Fruit fly (Drosophila melanogaster) whole organism, prepupa: ENCODE results near the gene c-cup.

Experiments used
- Blimp-1 ChIP-seq: fragments of 200-800 bp; sonication (Bioruptor generic); optimal IDR thresholded peaks from 3 replicates; lab custom pipeline; 2017; ENCODE audit warnings: missing biosample characterization, missing genetic modification characterization, mild to moderate bottlenecking, moderate library complexity, missing genetic modification reagents
- CG10631 ChIP-seq: fragments of 200-800 bp; sonication (Bioruptor generic); optimal IDR thresholded peaks from 2 replicates; lab custom pipeline; 2016; ENCODE audit warnings: missing biosample characterization, missing genetic modification characterization
- CG10669 ChIP-seq: fragments of 200-800 bp; sonication (Bioruptor generic); optimal IDR thresholded peaks from 3 replicates; lab custom pipeline; 2018; ENCODE audit warnings: missing biosample characterization, mild to moderate bottlenecking, missing genetic modification characterization, moderate library complexity
- CG11762 ChIP-seq: fragments of 200-800 bp; sonication (Bioruptor generic); optimal IDR thresholded peaks from 3 replicates; lab custom pipeline; 2016; ENCODE audit warnings: missing biosample characterization, missing genetic modification characterization; ENCODE audit not compliant: insufficient read depth
- CG11902 ChIP-seq: fragments of 200-800 bp; sonication (Bioruptor generic); optimal IDR thresholded peaks from 3 replicates; lab custom pipeline; 2016; ENCODE audit warnings: missing biosample characterization, missing genetic modification characterization
- CG1621 ChIP-seq: fragments of 200-800 bp; sonication (Bioruptor generic); optimal IDR thresholded peaks from 3 replicates; lab custom pipeline; 2018; ENCODE audit warnings: missing biosample characterization, mild to moderate bottlenecking, missing genetic modification characterization
- CG16779 ChIP-seq: fragments of 200-800 bp; sonication (Bioruptor generic); optimal IDR thresholded peaks from 3 replicates; lab custom pipeline; 2017; ENCODE audit warnings: missing biosample characterization, mild to moderate bottlenecking, missing genetic modification characterization
- CG3032 ChIP-seq: fragments of 200-800 bp; optimal IDR thresholded peaks from 2 replicates; lab custom pipeline; 2019; ENCODE audit warnings: missing biosample characterization, mild to moderate bottlenecking, missing genetic modification characterization, moderate library complexity
- CG32006 ChIP-seq: fragments of 200-800 bp; sonication (Bioruptor generic); optimal IDR thresholded peaks from 3 replicates; lab custom pipeline; 2017; ENCODE audit warnings: missing biosample characterization, mild to moderate bottlenecking, missing genetic modification characterization
- CG34406 ChIP-seq: fragments of 200-800 bp; sonication (Bioruptor generic); optimal IDR thresholded peaks from 3 replicates; lab custom pipeline; 2016; ENCODE audit warnings: missing biosample characterization, missing genetic modification characterization
- CG3919 ChIP-seq: fragments of 200-800 bp; sonication (Bioruptor generic); optimal IDR thresholded peaks from 3 replicates; lab custom pipeline; 2016; ENCODE audit warnings: missing biosample characterization, missing genetic modification characterization
- CG6163 ChIP-seq: fragments of 200-800 bp; sonication (Bioruptor generic); IDR thresholded peaks from 3 replicates; pipeline ENCODE4 v1.3.6; 2022; ENCODE audit warnings: missing biosample characterization, missing genetic modification characterization
- CG6276 ChIP-seq: fragments of 200-800 bp; sonication (Bioruptor generic); optimal IDR thresholded peaks from 2 replicates; lab custom pipeline; 2017; ENCODE audit warnings: missing biosample characterization, mild to moderate bottlenecking, missing genetic modification characterization
- CG6792 ChIP-seq: fragments of 200-800 bp; sonication (Bioruptor generic); optimal IDR thresholded peaks from 3 replicates; lab custom pipeline; 2016; ENCODE audit warnings: missing biosample characterization, missing genetic modification characterization
- CG7368 ChIP-seq: fragments of 200-800 bp; sonication (Bioruptor generic); optimal IDR thresholded peaks from 3 replicates; lab custom pipeline; 2016; ENCODE audit warnings: missing biosample characterization, missing genetic modification characterization
- CG8319 ChIP-seq: fragments of 200-800 bp; sonication (Bioruptor generic); optimal IDR thresholded peaks from 3 replicates; lab custom pipeline; 2016; ENCODE audit warnings: missing biosample characterization, missing genetic modification characterization
- CG8632 ChIP-seq: fragments of 200-800 bp; sonication (Bioruptor generic); optimal IDR thresholded peaks from 3 replicates; lab custom pipeline; 2016; ENCODE audit warnings: missing biosample characterization, missing genetic modification characterization
- CG9139 ChIP-seq: fragments of 200-800 bp; sonication (Bioruptor generic); optimal IDR thresholded peaks from 3 replicates; lab custom pipeline; 2017; ENCODE audit warnings: missing biosample characterization, mild to moderate bottlenecking, missing genetic modification characterization
- Eip78C ChIP-seq: fragments of 200-800 bp; sonication (Bioruptor generic); peaks from one replicate; lab custom pipeline; 2016; ENCODE audit warnings: missing biosample characterization, missing genetic modification characterization
- Eip93F ChIP-seq: fragments of 200-800 bp; sonication (Bioruptor generic); optimal IDR thresholded peaks from 2 replicates; lab custom pipeline; 2016; ENCODE audit warnings: missing biosample characterization, mild to moderate bottlenecking, missing genetic modification characterization
- Ets21C ChIP-seq: fragments of 200-800 bp; sonication (Bioruptor generic); optimal IDR thresholded peaks from 3 replicates; lab custom pipeline; 2016; ENCODE audit warnings: missing biosample characterization, missing genetic modification characterization
- Hr39 ChIP-seq: fragments of 200-800 bp; sonication (Bioruptor generic); optimal IDR thresholded peaks from 2 replicates; lab custom pipeline; 2016; ENCODE audit warnings: missing biosample characterization, missing genetic modification characterization
- Lpt ChIP-seq: fragments of 200-800 bp; sonication (Bioruptor generic); optimal IDR thresholded peaks from 3 replicates; lab custom pipeline; 2016; ENCODE audit warnings: missing biosample characterization, missing genetic modification characterization
- Met ChIP-seq: fragments of 200-800 bp; sonication (Bioruptor generic); optimal IDR thresholded peaks from 3 replicates; lab custom pipeline; 2016; ENCODE audit warnings: missing biosample characterization, missing genetic modification characterization
- Sox102F ChIP-seq: fragments of 200-800 bp; sonication (Bioruptor generic); optimal IDR thresholded peaks from 2 replicates; lab custom pipeline; 2016; ENCODE audit warnings: missing biosample characterization, mild to moderate bottlenecking, missing genetic modification characterization
- achi ChIP-seq: fragments of 200-800 bp; sonication (Bioruptor generic); optimal IDR thresholded peaks from 3 replicates; lab custom pipeline; 2016; ENCODE audit warnings: missing biosample characterization, missing genetic modification characterization
- acj6 ChIP-seq: fragments of 200-800 bp; sonication (Bioruptor generic); optimal IDR thresholded peaks from 3 replicates; lab custom pipeline; 2016; ENCODE audit warnings: missing biosample characterization, missing genetic modification characterization
- cyc ChIP-seq: fragments of 200-800 bp; sonication (Bioruptor generic); optimal IDR thresholded peaks from 3 replicates; lab custom pipeline; 2016; ENCODE audit warnings: missing biosample characterization, missing genetic modification characterization
- dac ChIP-seq: fragments of 200-800 bp; sonication (Bioruptor generic); optimal IDR thresholded peaks from 2 replicates; lab custom pipeline; 2017; ENCODE audit warnings: missing biosample characterization, mild to moderate bottlenecking, missing genetic modification characterization
- dsx ChIP-seq: fragments of 200-800 bp; optimal IDR thresholded peaks from 3 replicates; lab custom pipeline; 2019; ENCODE audit warnings: missing biosample characterization, mild to moderate bottlenecking, missing genetic modification characterization, moderate library complexity; ENCODE audit not compliant: poor library complexity, severe bottlenecking
- eg ChIP-seq: fragments of 200-800 bp; sonication (Bioruptor generic); IDR thresholded peaks from 3 replicates; pipeline ENCODE4 v1.3.6; 2022; ENCODE audit warnings: missing biosample characterization, missing genetic modification characterization
- fd59A ChIP-seq: fragments of 200-800 bp; sonication (Bioruptor generic); optimal IDR thresholded peaks from 2 replicates; lab custom pipeline; 2017; ENCODE audit warnings: missing biosample characterization, mild to moderate bottlenecking, missing genetic modification characterization, missing genetic modification reagents
- fd85E ChIP-seq: fragments of 200-800 bp; sonication (Bioruptor generic); optimal IDR thresholded peaks from 3 replicates; lab custom pipeline; 2016; ENCODE audit warnings: missing biosample characterization, missing genetic modification characterization
- fkh ChIP-seq: fragments of 200-800 bp; sonication (Bioruptor generic); optimal IDR thresholded peaks from 3 replicates; lab custom pipeline; 2017; ENCODE audit warnings: missing biosample characterization, mild to moderate bottlenecking, missing genetic modification characterization, moderate library complexity
- net ChIP-seq: fragments of 200-800 bp; sonication (Bioruptor generic); optimal IDR thresholded peaks from 3 replicates; lab custom pipeline; 2016; ENCODE audit warnings: missing biosample characterization, missing genetic modification characterization
- pdm3 ChIP-seq: fragments of 200-800 bp; sonication (Bioruptor generic); optimal IDR thresholded peaks from 3 replicates; lab custom pipeline; 2016; ENCODE audit warnings: missing biosample characterization, missing genetic modification characterization
- salr ChIP-seq, 2 experiments: fragments of 200-800 bp; sonication (Bioruptor generic); optimal IDR thresholded peaks; 3 replicates each; lab custom pipeline; 2016 to 2018; ENCODE audit warnings: missing biosample characterization in 2 of 2, missing genetic modification characterization in 2 of 2, mild to moderate bottlenecking in 1 of 2
- spab ChIP-seq: fragments of 200-800 bp; sonication (Bioruptor generic); optimal IDR thresholded peaks from 2 replicates; lab custom pipeline; 2017; ENCODE audit warnings: missing biosample characterization, mild to moderate bottlenecking, missing genetic modification characterization, missing genetic modification reagents
- svp ChIP-seq: fragments of 200-800 bp; sonication (Bioruptor generic); peaks from one replicate; lab custom pipeline; 2016; ENCODE audit warnings: missing biosample characterization, missing genetic modification characterization
- topi ChIP-seq: fragments of 200-800 bp; sonication (Bioruptor generic); optimal IDR thresholded peaks from 3 replicates; lab custom pipeline; 2016; ENCODE audit warnings: missing biosample characterization, missing genetic modification characterization

The c-cup gene

dm6 chr2L:1823231-1823630 lies 9.1 kb downstream of the c-cup start, which contains the start of gene CG31933:
Gene CG31933, minus strand, starts transcription at chr2L:1823331.
- TF ChIP-seq spab (GFP tag; lab: Kevin White, UChicago) = no peak
- TF ChIP-seq Eip78C (GFP tag; lab: Kevin White, UChicago) = no peak
- TF ChIP-seq CG11762 (GFP tag; lab: Kevin White, UChicago) = no peak
- TF ChIP-seq CG34406 (GFP tag; lab: Kevin White, UChicago) = no peak
- TF ChIP-seq cyc (GFP tag; lab: Kevin White, UChicago) = no peak
- TF ChIP-seq Lpt (GFP tag; lab: Kevin White, UChicago) = no peak
- no peak for TF ChIP-seq Ets21C (GFP tag; lab: Kevin White, UChicago)
- TF ChIP-seq fd59A = no peak
- TF ChIP-seq fkh (GFP tag; lab: Kevin White, UChicago) = no peak
- TF ChIP-seq achi (GFP tag; lab: Kevin White, UChicago) = no peak

- no peak for TF ChIP-seq salr (GFP tag; optimal IDR thresholded peaks at IDR 0.05; lab: Kevin White, UChicago)
- TF ChIP-seq dsx (GFP tag; lab: Kevin White, UChicago) = no peak
- TF ChIP-seq Sox102F (GFP tag; lab: Kevin White, UChicago) = no peak
- no peak for TF ChIP-seq CG10631 (GFP tag; lab: Kevin White, UChicago)
- no peak for TF ChIP-seq achi (GFP tag; lab: Kevin White, UChicago)
- no peak for TF ChIP-seq fd59A
- TF ChIP-seq CG8632 (GFP tag; lab: Kevin White, UChicago) = no peak
- no peak for TF ChIP-seq Met
- TF ChIP-seq CG1621 (tag; lab: Kevin White, UChicago) = no peak
- no peak for TF ChIP-seq CG3919 (GFP tag; lab: Kevin White, UChicago)
- TF ChIP-seq acj6 (GFP tag; lab: Kevin White, UChicago) = no peak
- no peak for TF ChIP-seq Hr39
- TF ChIP-seq, all 60 proteins: peak for 0
Measured at dm6 chr2L:1794817-1795216, 37.5 kb downstream of the c-cup start, which contains the start of gene Gr22a. Gene Gr22a, minus strand, starts transcription at chr2L:1794917.

- TF ChIP-seq dac (GFP tag; lab: Kevin White, UChicago) (no peak), CG6276 (GFP tag; lab: Kevin White, UChicago) (no peak), Eip78C (GFP tag; lab: Kevin White, UChicago) (no peak), topi (no peak), Eip93F (GFP tag; lab: Kevin White, UChicago) (no peak), Ets21C (GFP tag; lab: Kevin White, UChicago) (no peak), fd59A (no peak), fkh (GFP tag; lab: Kevin White, UChicago) (no peak), fd85E (GFP tag; lab: Kevin White, UChicago) (no peak), CG3032 (no peak), CG8319 (GFP tag; lab: Kevin White, UChicago) (no peak), CG32006 (GFP tag; lab: Kevin White, UChicago) (no peak), CG16779 (tag; lab: Kevin White, UChicago) (no peak), CG3919 (GFP tag; lab: Kevin White, UChicago) (no peak), pdm3 (GFP tag; lab: Kevin White, UChicago) (no peak), CG10669 (GFP tag; lab: Kevin White, UChicago) (no peak), achi (GFP tag; lab: Kevin White, UChicago) (no peak), Blimp-1 (GFP tag; lab: Kevin White, UChicago) (no peak), CG7368 (no peak), CG6163 (GFP tag; lab: Robert Waterston, UW) (no peak)
Measured at dm6 chr2L:1793168-1793567, 39.2 kb downstream of the c-cup start, which contains the start of gene Gr22b. Gene Gr22b, minus strand, starts transcription at chr2L:1793268.

- no peak for TF ChIP-seq CG9139 (GFP tag; lab: Kevin White, UChicago)
- TF ChIP-seq net (GFP tag; lab: Kevin White, UChicago) = no peak
- no peak for TF ChIP-seq fd59A
- no peak for TF ChIP-seq CG6792 (GFP tag; lab: Kevin White, UChicago)
- no peak for TF ChIP-seq eg
- no peak for TF ChIP-seq CG11902 (GFP tag; lab: Kevin White, UChicago)
- no peak for TF ChIP-seq cyc (GFP tag; lab: Kevin White, UChicago)
- no peak for TF ChIP-seq CG3032
- TF ChIP-seq svp (GFP tag; lab: Kevin White, UChicago) = peak; percentile 13
Measured at dm6 chr2L:1791723-1792122, 40.6 kb downstream of the c-cup start, which contains the start of gene Gr22c. Gene Gr22c, minus strand, starts transcription at chr2L:1791823.
